Worm (Caenorhabditis elegans) whole organism, young adult: ENCODE results near the gene Y61B8A.6.

Experiments used
- F10E7.11 ChIP-seq: sonication (generic microtip); optimal IDR thresholded peaks from 2 replicates; lab custom pipeline; 2017; ENCODE audit warnings: mild to moderate bottlenecking, missing genetic modification characterization, moderate library complexity, missing compliant biosample characterization
- T26A5.8 ChIP-seq: sonication (generic microtip); optimal IDR thresholded peaks from 2 replicates; lab custom pipeline; 2016; ENCODE audit warnings: missing genetic modification characterization, missing compliant biosample characterization
- Y56A3A.18 ChIP-seq: fragments of 200-800 bp; sonication (Bioruptor generic); IDR thresholded peaks from 2 replicates; pipeline ENCODE4 v1.3.6; 2022; ENCODE audit warnings: missing genetic modification reagents, missing genetic modification characterization, missing compliant biosample characterization
- ZK185.1 ChIP-seq: sonication (generic microtip); optimal IDR thresholded peaks from 2 replicates; lab custom pipeline; 2016; ENCODE audit warnings: mild to moderate bottlenecking, missing genetic modification characterization, missing compliant biosample characterization; ENCODE audit not compliant: poor library complexity, severe bottlenecking
- lsl-1 ChIP-seq: fragments of 200-800 bp; sonication (Bioruptor generic); optimal IDR thresholded peaks from 2 replicates; lab custom pipeline; 2018; ENCODE audit warnings: mild to moderate bottlenecking, missing genetic modification characterization, moderate library complexity, missing compliant biosample characterization
- rcor-1 ChIP-seq: fragments of 200-800 bp; sonication (Bioruptor generic); IDR thresholded peaks from 2 replicates; pipeline ENCODE4 v1.3.6; 2022; ENCODE audit warnings: missing genetic modification reagents, missing genetic modification characterization, missing compliant biosample characterization
- rec-8 ChIP-seq, 2 experiments: sonication (generic microtip); optimal IDR thresholded peaks; 2 replicates each; lab custom pipeline; 2016; ENCODE audit warnings: mild to moderate bottlenecking in 2 of 2, missing genetic modification characterization in 2 of 2, missing genetic modification reagents in 2 of 2, missing genotype in 2 of 2, missing biosample characterization in 1 of 2, missing compliant biosample characterization in 1 of 2, moderate library complexity in 1 of 2
- sea-2 ChIP-seq: fragments of 200-800 bp; sonication (Bioruptor generic); IDR thresholded peaks from 2 replicates; pipeline ENCODE4 v1.3.6; 2022; ENCODE audit warnings: missing genetic modification characterization, missing compliant biosample characterization

ce11 chrV:17242552-17242951 lies 9.2 kb upstream of the Y61B8A.6 start, which contains the start of gene Y68A4B.3:
- TF ChIP-seq lsl-1 (GFP tag; lab: Kevin White, UChicago) (no peak), rcor-1 (GFP tag; lab: Robert Waterston, UW) (no peak), T26A5.8 (tag; lab: Kevin White, UChicago) (no peak), rec-8 (tag; optimal IDR thresholded peaks at IDR 0.05; lab: Kevin White, UChicago) (no peak), Y56A3A.18 (GFP tag; lab: Robert Waterston, UW) (no peak), ZK185.1 (tag; lab: Kevin White, UChicago) (no peak), sea-2 (GFP tag; lab: Robert Waterston, UW) (no peak), F10E7.11 (tag; lab: Kevin White, UChicago) (no peak)
